Fruit fly (Drosophila melanogaster) whole organism, embryonic: ENCODE data around the gene brat.
A peak's percentile ranks its signal among the peaks of the same experiment; 100 is the strongest.

ENCODE experiments used
- Antp ChIP-seq: fragments of 200-800 bp; sonication (Bioruptor generic); optimal IDR thresholded peaks from 3 replicates; lab custom pipeline; 2016; ENCODE audit warnings: missing biosample characterization, missing genetic modification characterization
- CG12744 ChIP-seq: fragments of 200-800 bp; sonication (Bioruptor generic); optimal IDR thresholded peaks from 2 replicates; lab custom pipeline; 2016; ENCODE audit warnings: missing biosample characterization, missing genetic modification characterization
- CG14014 ChIP-seq: fragments of 200-800 bp; sonication (Bioruptor generic); IDR thresholded peaks from 2 replicates; pipeline ENCODE4 v1.3.6; 2022; ENCODE audit warnings: missing biosample characterization, missing genetic modification characterization
- CG14441 ChIP-seq: fragments of 200-800 bp; sonication (Bioruptor generic); IDR thresholded peaks from 2 replicates; pipeline ENCODE4 v1.3.6; 2022; ENCODE audit warnings: missing biosample characterization, missing genetic modification characterization
- CG16779 ChIP-seq: fragments of 200-800 bp; sonication (Bioruptor generic); IDR thresholded peaks from 2 replicates; pipeline ENCODE4 v1.3.6; 2022; ENCODE audit warnings: missing biosample characterization, missing genetic modification characterization
- CG16815 ChIP-seq: fragments of 200-800 bp; sonication (Bioruptor generic); optimal IDR thresholded peaks from 3 replicates; lab custom pipeline; 2017; ENCODE audit warnings: missing biosample characterization, mild to moderate bottlenecking, missing genetic modification characterization
- CG17186 ChIP-seq: fragments of 200-800 bp; sonication (Bioruptor generic); optimal IDR thresholded peaks from 3 replicates; lab custom pipeline; 2017; ENCODE audit warnings: missing biosample characterization, missing genetic modification reagents, missing genetic modification characterization
- CG30403 ChIP-seq: fragments of 200-800 bp; sonication (Bioruptor generic); optimal IDR thresholded peaks from 3 replicates; lab custom pipeline; 2016; ENCODE audit warnings: missing biosample characterization, missing genetic modification characterization
- CG4424 ChIP-seq: fragments of 200-800 bp; sonication (Bioruptor generic); optimal IDR thresholded peaks from 3 replicates; lab custom pipeline; 2016; ENCODE audit warnings: missing biosample characterization, missing genetic modification characterization
- CG4820 ChIP-seq: fragments of 200-800 bp; sonication (Bioruptor generic); optimal IDR thresholded peaks from 3 replicates; lab custom pipeline; 2016; ENCODE audit warnings: missing biosample characterization, missing genetic modification characterization
- CG6272 ChIP-seq: fragments of 200-800 bp; sonication (Bioruptor generic); IDR thresholded peaks from 2 replicates; pipeline ENCODE4 v1.3.6; 2022; ENCODE audit warnings: missing biosample characterization, missing genetic modification characterization
- CG6683 ChIP-seq: fragments of 200-800 bp; sonication (Bioruptor generic); optimal IDR thresholded peaks from 2 replicates; lab custom pipeline; 2017; ENCODE audit warnings: missing biosample characterization, mild to moderate bottlenecking, missing genetic modification characterization, missing genetic modification reagents
- CG7372 ChIP-seq: fragments of 200-800 bp; sonication (Bioruptor generic); IDR thresholded peaks from 2 replicates; pipeline ENCODE4 v1.3.6; 2022; ENCODE audit warnings: missing biosample characterization, missing genetic modification characterization
- CG8478 ChIP-seq: fragments of >200 bp; optimal IDR thresholded peaks from 2 replicates; lab custom pipeline; 2018
- CG9797 ChIP-seq: fragments of 200-800 bp; sonication (Bioruptor generic); optimal IDR thresholded peaks from 3 replicates; lab custom pipeline; 2018; ENCODE audit warnings: missing biosample characterization, mild to moderate bottlenecking, missing genetic modification characterization
- CG9876 ChIP-seq: fragments of 200-800 bp; sonication (Bioruptor generic); optimal IDR thresholded peaks from 2 replicates; lab custom pipeline; 2016; ENCODE audit warnings: missing biosample characterization, missing genetic modification characterization
- CG9932 ChIP-seq: fragments of 200-800 bp; sonication (Bioruptor generic); IDR thresholded peaks from 2 replicates; pipeline ENCODE4 v1.3.6; 2022; ENCODE audit warnings: missing biosample characterization, missing genetic modification characterization
- Drgx ChIP-seq: fragments of 200-800 bp; sonication (Bioruptor generic); IDR thresholded peaks from 2 replicates; pipeline ENCODE4 v1.3.6; 2022; ENCODE audit warnings: missing biosample characterization, missing genetic modification characterization
- H15 ChIP-seq: fragments of 200-800 bp; sonication (Bioruptor generic); IDR thresholded peaks from 3 replicates; pipeline ENCODE4 v1.3.6; 2022; ENCODE audit warnings: missing biosample characterization, missing genetic modification characterization
- HLH54F ChIP-seq: fragments of 200-800 bp; sonication (Bioruptor generic); optimal IDR thresholded peaks from 3 replicates; lab custom pipeline; 2016; ENCODE audit warnings: missing biosample characterization, missing genetic modification characterization
- Hand ChIP-seq: fragments of 200-800 bp; sonication (Bioruptor generic); optimal IDR thresholded peaks from 2 replicates; lab custom pipeline; 2017; ENCODE audit warnings: mild to moderate bottlenecking, missing biosample characterization, missing genetic modification reagents, missing genetic modification characterization
- Meics ChIP-seq: fragments of 200-800 bp; sonication (Bioruptor generic); optimal IDR thresholded peaks from 2 replicates; lab custom pipeline; 2017; ENCODE audit warnings: missing biosample characterization, mild to moderate bottlenecking, missing genetic modification characterization
- Mes4 ChIP-seq: fragments of 200-800 bp; sonication (Bioruptor generic); optimal IDR thresholded peaks from 2 replicates; lab custom pipeline; 2016; ENCODE audit warnings: missing biosample characterization, missing genetic modification characterization
- Ssrp ChIP-seq: fragments of 200-800 bp; sonication (Bioruptor generic); optimal IDR thresholded peaks from 2 replicates; lab custom pipeline; 2018; ENCODE audit warnings: missing biosample characterization, mild to moderate bottlenecking, missing genetic modification characterization, moderate library complexity
- YL-1 ChIP-seq: fragments of 200-800 bp; sonication (Bioruptor generic); optimal IDR thresholded peaks from 3 replicates; lab custom pipeline; 2017; ENCODE audit warnings: missing biosample characterization, mild to moderate bottlenecking, missing genetic modification characterization
- amos ChIP-seq: fragments of 200-800 bp; sonication (Bioruptor generic); IDR thresholded peaks from 2 replicates; pipeline ENCODE4 v1.3.6; 2022; ENCODE audit warnings: missing biosample characterization, missing genetic modification characterization; ENCODE audit not compliant: partially characterized antibody
- ara ChIP-seq: fragments of 200-800 bp; sonication (Bioruptor generic); IDR thresholded peaks from 2 replicates; pipeline ENCODE4 v1.3.6; 2022; ENCODE audit warnings: missing biosample characterization, missing genetic modification characterization
- bab2 ChIP-seq: fragments of 200-800 bp; sonication (Bioruptor generic); optimal IDR thresholded peaks from 2 replicates; lab custom pipeline; 2016; ENCODE audit warnings: missing biosample characterization, missing genetic modification characterization
- bcd ChIP-seq: fragments of 200-800 bp; sonication (Bioruptor generic); optimal IDR thresholded peaks from 2 replicates; lab custom pipeline; 2017; ENCODE audit warnings: missing biosample characterization, mild to moderate bottlenecking, missing genetic modification characterization
- bowl ChIP-seq: fragments of 200-800 bp; sonication (Bioruptor generic); IDR thresholded peaks from 2 replicates; pipeline ENCODE4 v1.3.6; 2022; ENCODE audit warnings: missing biosample characterization, missing genetic modification characterization
- bsh ChIP-seq, 2 experiments: fragments of 200-800 bp; sonication (Bioruptor generic); optimal IDR thresholded peaks; 2 replicates each; lab custom pipeline; 2017 to 2018; ENCODE audit warnings: mild to moderate bottlenecking in 2 of 2, missing biosample characterization in 2 of 2, missing genetic modification characterization in 2 of 2, moderate library complexity in 1 of 2
- cwo ChIP-seq: fragments of 200-800 bp; sonication (Bioruptor generic); optimal IDR thresholded peaks from 3 replicates; lab custom pipeline; 2017; ENCODE audit warnings: missing biosample characterization, missing genetic modification characterization, mild to moderate bottlenecking, moderate library complexity, missing genetic modification reagents
- dimm ChIP-seq: fragments of 200-800 bp; sonication (Bioruptor generic); IDR thresholded peaks from 2 replicates; pipeline ENCODE4 v1.3.6; 2022; ENCODE audit warnings: missing biosample characterization, missing genetic modification characterization
- dpn ChIP-seq, 2 experiments: fragments of 200-800 bp; sonication (Bioruptor generic); optimal IDR thresholded peaks; 3 replicates each; lab custom pipeline; 2016; ENCODE audit warnings: missing biosample characterization in 2 of 2, missing genetic modification characterization in 2 of 2
- dysf ChIP-seq: fragments of 200-800 bp; sonication (Bioruptor generic); IDR thresholded peaks from 3 replicates; pipeline ENCODE4 v1.3.6; 2022; ENCODE audit warnings: missing biosample characterization, missing genetic modification characterization
- exex ChIP-seq: fragments of 200-800 bp; sonication (Bioruptor generic); optimal IDR thresholded peaks from 4 replicates; lab custom pipeline; 2018; ENCODE audit warnings: missing biosample characterization, mild to moderate bottlenecking, missing genetic modification characterization, moderate library complexity
- gro ChIP-seq: fragments of 200-800 bp; sonication (Bioruptor generic); optimal IDR thresholded peaks from 2 replicates; lab custom pipeline; 2016; ENCODE audit warnings: missing biosample characterization, missing genetic modification characterization
- insv ChIP-seq, 2 experiments: fragments of 200-800 bp; sonication (Bioruptor generic); optimal IDR thresholded peaks; 3 replicates each; lab custom pipeline; 2016 to 2018; ENCODE audit warnings: missing biosample characterization in 2 of 2, missing genetic modification characterization in 2 of 2
- kah ChIP-seq: fragments of 200-800 bp; sonication (Bioruptor generic); optimal IDR thresholded peaks from 2 replicates; lab custom pipeline; 2018; ENCODE audit warnings: missing biosample characterization, mild to moderate bottlenecking, missing genetic modification characterization
- kni ChIP-seq: fragments of 200-800 bp; sonication (Bioruptor generic); optimal IDR thresholded peaks from 3 replicates; lab custom pipeline; 2017; ENCODE audit warnings: mild to moderate bottlenecking, missing biosample characterization, missing genetic modification reagents, missing genetic modification characterization
- knrl ChIP-seq: fragments of 200-800 bp; sonication (Bioruptor generic); IDR thresholded peaks from 3 replicates; pipeline ENCODE4 v1.3.6; 2022; ENCODE audit warnings: missing biosample characterization, missing genetic modification characterization; ENCODE audit not compliant: partially characterized antibody
- lab ChIP-seq: fragments of 200-800 bp; sonication (Bioruptor generic); optimal IDR thresholded peaks from 3 replicates; lab custom pipeline; 2017; ENCODE audit warnings: missing biosample characterization, missing genetic modification characterization, mild to moderate bottlenecking, moderate library complexity, missing genetic modification reagents
- pros ChIP-seq: fragments of 200-800 bp; sonication (Bioruptor generic); optimal IDR thresholded peaks from 3 replicates; lab custom pipeline; 2019; ENCODE audit warnings: missing biosample characterization, mild to moderate bottlenecking, missing genetic modification characterization, moderate library complexity
- pum ChIP-seq: fragments of 200-800 bp; sonication (Bioruptor generic); optimal IDR thresholded peaks from 2 replicates; lab custom pipeline; 2016; ENCODE audit warnings: missing biosample characterization, missing genetic modification characterization
- repo ChIP-seq: fragments of 200-800 bp; sonication (Bioruptor generic); optimal IDR thresholded peaks from 2 replicates; lab custom pipeline; 2016; ENCODE audit warnings: missing biosample characterization, missing genetic modification characterization
- ro ChIP-seq: fragments of 200-800 bp; sonication (Bioruptor generic); IDR thresholded peaks from 2 replicates; pipeline ENCODE4 v1.3.6; 2022; ENCODE audit warnings: missing biosample characterization, missing genetic modification characterization
- run ChIP-seq: fragments of 200-800 bp; sonication (Bioruptor generic); optimal IDR thresholded peaks from 3 replicates; lab custom pipeline; 2018; ENCODE audit warnings: missing biosample characterization, mild to moderate bottlenecking, missing genetic modification characterization
- slbo ChIP-seq: fragments of 200-800 bp; sonication (Bioruptor generic); IDR thresholded peaks from 2 replicates; pipeline ENCODE4 v1.3.6; 2022; ENCODE audit warnings: missing biosample characterization, missing genetic modification characterization
- slp2 ChIP-seq: fragments of 200-800 bp; sonication (Bioruptor generic); optimal IDR thresholded peaks from 2 replicates; lab custom pipeline; 2016; ENCODE audit warnings: missing biosample characterization, missing genetic modification characterization
- sqz ChIP-seq: fragments of 200-800 bp; sonication (Bioruptor generic); optimal IDR thresholded peaks from 3 replicates; lab custom pipeline; 2018; ENCODE audit warnings: missing biosample characterization, mild to moderate bottlenecking, missing genetic modification characterization
- tll ChIP-seq, 2 experiments: fragments of 200-800 bp in 1 of 2; fragments of >200 bp in 1 of 2; sonication (Bioruptor generic) in 1 of 2; optimal IDR thresholded peaks; 2 replicates each; lab custom pipeline; 2017 to 2019; ENCODE audit warnings: missing biosample characterization in 2 of 2, missing genetic modification characterization in 2 of 2, mild to moderate bottlenecking in 1 of 2, moderate library complexity in 1 of 2
- vvl ChIP-seq: fragments of 200-800 bp; sonication (Bioruptor generic); IDR thresholded peaks from 2 replicates; pipeline ENCODE4 v1.3.6; 2022; ENCODE audit warnings: missing biosample characterization, missing genetic modification characterization

Gene brat

dm6 chr2L:19193703-19194102 is 60.1 kb downstream of the brat start (continued):
- TF ChIP-seq CG8478 (lab: Kevin White, UChicago) (no peak), CG14014 (no peak), HLH54F (GFP tag; lab: Kevin White, UChicago) (no peak), CG6272 (GFP tag; lab: Robert Waterston, UW) (no peak), knrl (GFP tag; lab: Robert Waterston, UW) (no peak), bsh (GFP tag; optimal IDR thresholded peaks at IDR 0.05; lab: Kevin White, UChicago) (peak in 1 of 2 experiments; percentile 35), Antp (GFP tag; lab: Kevin White, UChicago) (peak; percentile 9), bcd (GFP tag; lab: Kevin White, UChicago) (no peak), CG16815 (GFP tag; lab: Kevin White, UChicago) (no peak), dpn (GFP tag; optimal IDR thresholded peaks at IDR 0.05; lab: Kevin White, UChicago) (peak in 1 of 2 experiments; percentile 9), CG9797 (GFP tag; lab: Kevin White, UChicago) (no peak), CG6683 (GFP tag; lab: Kevin White, UChicago) (no peak), CG12744 (GFP tag; lab: Kevin White, UChicago) (no peak), CG4820 (GFP tag; lab: Kevin White, UChicago) (peak; percentile 20), tll (GFP tag; optimal IDR thresholded peaks at IDR 0.05; lab: Kevin White, UChicago) (no peak), amos (GFP tag; lab: Robert Waterston, UW) (no peak), cwo (GFP tag; lab: Kevin White, UChicago) (no peak), CG9876 (no peak), Mes4 (no peak), Ssrp (peak; percentile 10), CG9932 (no peak), Hand (GFP tag; lab: Kevin White, UChicago) (no peak), CG17186 (GFP tag; lab: Kevin White, UChicago) (no peak), Drgx (GFP tag; lab: Robert Waterston, UW) (peak; percentile 88), vvl (GFP tag; lab: Robert Waterston, UW) (peak; percentile 41; the same call in 1 of the 2 replicates), slp2 (GFP tag; lab: Kevin White, UChicago) (no peak), YL-1 (GFP tag; lab: Kevin White, UChicago) (no peak), CG7372 (GFP tag; lab: Robert Waterston, UW) (no peak), run (tag; lab: Kevin White, UChicago) (no peak), insv (GFP tag; optimal IDR thresholded peaks at IDR 0.05; lab: Kevin White, UChicago) (no peak), kni (GFP tag; lab: Kevin White, UChicago) (no peak), gro (GFP tag; lab: Kevin White, UChicago) (no peak), repo (GFP tag; lab: Kevin White, UChicago) (no peak), kah (GFP tag; lab: Kevin White, UChicago) (no peak), bowl (GFP tag; lab: Robert Waterston, UW) (no peak), CG30403 (GFP tag; lab: Kevin White, UChicago) (peak; percentile 1), ara (GFP tag; lab: Robert Waterston, UW) (peak; percentile 60; the same call in 1 of the 2 replicates), exex (tag; lab: Kevin White, UChicago) (no peak), lab (GFP tag; lab: Kevin White, UChicago) (peak; percentile 0), pum (GFP tag; lab: Kevin White, UChicago) (no peak), slbo (peak; percentile 42; the same call in 1 of the 2 replicates), Meics (GFP tag; lab: Kevin White, UChicago) (no peak), CG16779 (GFP tag; lab: Robert Waterston, UW) (no peak), sqz (GFP tag; lab: Kevin White, UChicago) (no peak), CG4424 (GFP tag; lab: Kevin White, UChicago) (peak; percentile 13), bab2 (GFP tag; lab: Kevin White, UChicago) (no peak), dimm (no peak), pros (GFP tag; lab: Kevin White, UChicago) (no peak), H15 (GFP tag; lab: Robert Waterston, UW) (no peak), ro (GFP tag; lab: Robert Waterston, UW) (no peak), CG14441 (GFP tag; lab: Robert Waterston, UW) (0 out of 2 replicates have a peak, but pooled peaks have one; percentile 15), dysf (GFP tag; lab: Robert Waterston, UW) (no peak)
